Worm (Caenorhabditis elegans) whole organism, midembryonic: ENCODE results near the gene unc-42.

Experiments used
- flt-1 ChIP-seq: fragments of 200-800 bp; sonication (Bioruptor generic); IDR thresholded peaks from 2 replicates; pipeline ENCODE4 v1.3.6; 2022; ENCODE audit warnings: missing genetic modification characterization, missing compliant biosample characterization
- klf-2 ChIP-seq: fragments of 200-800 bp; sonication (Bioruptor generic); conservative IDR thresholded peaks from 2 replicates; pipeline ENCODE4 v1.3.6; 2022; ENCODE audit warnings: missing genetic modification reagents, missing genetic modification characterization, missing compliant biosample characterization
- med-1 ChIP-seq: sonication (generic microtip); optimal IDR thresholded peaks from 2 replicates; lab custom pipeline; 2017; ENCODE audit warnings: missing genetic modification characterization, mild to moderate bottlenecking, missing compliant biosample characterization, antibody characterized with exemption, missing genetic modification reagents; ENCODE audit not compliant: insufficient read depth
- ref-1 ChIP-seq: fragments of 200-800 bp; sonication (Bioruptor generic); conservative IDR thresholded peaks from 2 replicates; pipeline ENCODE4 v1.3.6; 2022; ENCODE audit warnings: missing genetic modification reagents, missing genetic modification characterization, missing compliant biosample characterization
- ztf-23 ChIP-seq: fragments of 200-800 bp; sonication (Bioruptor generic); IDR thresholded peaks from 2 replicates; pipeline ENCODE4 v1.3.6; 2022; ENCODE audit warnings: missing genetic modification reagents, missing genetic modification characterization, missing compliant biosample characterization
- ztf-29 ChIP-seq: fragments of 200-800 bp; sonication (Bioruptor generic); IDR thresholded peaks from 2 replicates; pipeline ENCODE4 v1.3.6; 2022; ENCODE audit warnings: missing genetic modification reagents, missing genetic modification characterization, missing compliant biosample characterization

DNA sequence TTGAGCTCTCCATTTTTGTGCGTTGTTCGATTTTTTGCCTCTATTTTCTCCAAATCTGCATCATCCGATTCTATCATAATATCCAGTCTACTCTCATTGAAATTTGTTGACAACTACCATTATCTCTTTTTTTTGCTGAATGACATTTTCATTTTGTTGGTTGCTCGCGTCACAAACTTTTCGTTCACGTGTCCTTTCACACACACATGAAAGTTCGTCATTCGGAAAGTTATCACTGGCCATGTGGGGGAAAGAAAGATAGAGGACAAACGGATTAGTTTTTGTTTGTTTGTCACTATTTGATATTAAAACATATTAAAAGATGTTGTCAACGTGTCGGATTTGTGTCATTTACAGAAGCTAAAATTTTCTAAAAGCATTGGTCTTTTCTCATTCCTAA is 25.8 kb upstream of the unc-42 start:
- no peak for TF ChIP-seq flt-1 (GFP tag; lab: Robert Waterston, UW)
- no peak for TF ChIP-seq ztf-23
- no peak for TF ChIP-seq klf-2 (GFP tag; lab: Robert Waterston, UW)
- TF ChIP-seq med-1 (GFP tag; lab: Kevin White, UChicago), result no peak
- no peak for TF ChIP-seq ztf-29 (GFP tag; lab: Robert Waterston, UW)
- TF ChIP-seq ref-1 (GFP tag; lab: Robert Waterston, UW), result no peak
